Fruit fly (Drosophila melanogaster) whole organism, embryonic: ENCODE results near the gene CG31683.

ENCODE experiments used
- B-H2 ChIP-seq: fragments of 200-800 bp; sonication (Bioruptor generic); optimal IDR thresholded peaks from 2 replicates; lab custom pipeline; 2018; ENCODE audit warnings: missing biosample characterization, mild to moderate bottlenecking, missing genetic modification characterization
- BtbVII ChIP-seq: fragments of 200-800 bp; sonication (Bioruptor generic); optimal IDR thresholded peaks from 3 replicates; lab custom pipeline; 2017; ENCODE audit warnings: missing biosample characterization, mild to moderate bottlenecking, missing genetic modification characterization
- CG11093 ChIP-seq: fragments of 200-800 bp; sonication (Bioruptor generic); IDR thresholded peaks from 3 replicates; pipeline ENCODE4 v1.3.6; 2022; ENCODE audit warnings: missing biosample characterization, missing genetic modification characterization
- CG11456 ChIP-seq: fragments of 200-800 bp; sonication (Bioruptor generic); IDR thresholded peaks from 3 replicates; pipeline ENCODE4 v1.3.6; 2022; ENCODE audit warnings: missing biosample characterization, missing genetic modification characterization
- CG11695 ChIP-seq: fragments of 200-800 bp; sonication (Bioruptor generic); IDR thresholded peaks from 3 replicates; pipeline ENCODE4 v1.3.6; 2022; ENCODE audit warnings: missing biosample characterization, missing genetic modification characterization
- CG12744 ChIP-seq: fragments of 200-800 bp; sonication (Bioruptor generic); optimal IDR thresholded peaks from 2 replicates; lab custom pipeline; 2016; ENCODE audit warnings: missing biosample characterization, missing genetic modification characterization
- CG17186 ChIP-seq: fragments of 200-800 bp; sonication (Bioruptor generic); optimal IDR thresholded peaks from 3 replicates; lab custom pipeline; 2017; ENCODE audit warnings: missing biosample characterization, missing genetic modification reagents, missing genetic modification characterization
- CG17328 ChIP-seq: fragments of 200-800 bp; sonication (Bioruptor generic); IDR thresholded peaks from 2 replicates; pipeline ENCODE4 v1.3.6; 2022; ENCODE audit warnings: missing biosample characterization, missing genetic modification characterization
- CG17361 ChIP-seq: fragments of 200-800 bp; sonication (Bioruptor generic); IDR thresholded peaks from 3 replicates; pipeline ENCODE4 v1.3.6; 2022; ENCODE audit warnings: missing biosample characterization, missing genetic modification characterization
- CG1792 ChIP-seq: fragments of 200-800 bp; sonication (Bioruptor generic); optimal IDR thresholded peaks from 2 replicates; lab custom pipeline; 2016; ENCODE audit warnings: missing biosample characterization, missing genetic modification characterization
- CG2199 ChIP-seq: fragments of 200-800 bp; sonication (Bioruptor generic); IDR thresholded peaks from 3 replicates; pipeline ENCODE4 v1.3.6; 2022; ENCODE audit warnings: missing biosample characterization, missing genetic modification characterization
- CG30403 ChIP-seq: fragments of 200-800 bp; sonication (Bioruptor generic); optimal IDR thresholded peaks from 3 replicates; lab custom pipeline; 2016; ENCODE audit warnings: missing biosample characterization, missing genetic modification characterization
- CG3281 ChIP-seq: fragments of 200-800 bp; sonication (Bioruptor generic); optimal IDR thresholded peaks from 3 replicates; lab custom pipeline; 2017; ENCODE audit warnings: missing biosample characterization, mild to moderate bottlenecking, missing genetic modification characterization
- CG3847 ChIP-seq: fragments of 200-800 bp; sonication (Bioruptor generic); IDR thresholded peaks from 2 replicates; pipeline ENCODE4 v1.3.6; 2022; ENCODE audit warnings: missing biosample characterization, missing genetic modification characterization
- CG6813 ChIP-seq: fragments of 200-800 bp; sonication (Bioruptor generic); optimal IDR thresholded peaks from 2 replicates; lab custom pipeline; 2017; ENCODE audit warnings: missing biosample characterization, missing genetic modification characterization, mild to moderate bottlenecking, moderate library complexity, missing genetic modification reagents
- CG7372 ChIP-seq: fragments of 200-800 bp; sonication (Bioruptor generic); IDR thresholded peaks from 2 replicates; pipeline ENCODE4 v1.3.6; 2022; ENCODE audit warnings: missing biosample characterization, missing genetic modification characterization
- CG8290 ChIP-seq, 3 experiments: fragments of 200-800 bp; sonication (Bioruptor generic); optimal IDR thresholded peaks; 2 replicates each; lab custom pipeline; 2016 to 2019; ENCODE audit warnings: missing biosample characterization in 3 of 3, missing genetic modification characterization in 3 of 3, mild to moderate bottlenecking in 2 of 3, moderate library complexity in 1 of 3
- CG8924 ChIP-seq: fragments of 200-800 bp; optimal IDR thresholded peaks from 3 replicates; lab custom pipeline; 2019; ENCODE audit warnings: missing biosample characterization, mild to moderate bottlenecking, missing genetic modification characterization, moderate library complexity
- CG8944 ChIP-seq: fragments of 200-800 bp; sonication (Bioruptor generic); optimal IDR thresholded peaks from 3 replicates; lab custom pipeline; 2016; ENCODE audit warnings: missing biosample characterization, missing genetic modification characterization
- CG9727 ChIP-seq: fragments of 200-800 bp; sonication (Bioruptor generic); optimal IDR thresholded peaks from 3 replicates; lab custom pipeline; 2017; ENCODE audit warnings: missing biosample characterization, mild to moderate bottlenecking, missing genetic modification characterization
- D19A ChIP-seq: fragments of 200-800 bp; optimal IDR thresholded peaks from 3 replicates; lab custom pipeline; 2019; ENCODE audit warnings: missing biosample characterization, mild to moderate bottlenecking, missing genetic modification characterization, moderate library complexity
- D19B ChIP-seq: fragments of 200-800 bp; sonication (Bioruptor generic); optimal IDR thresholded peaks from 2 replicates; lab custom pipeline; 2017; ENCODE audit warnings: missing biosample characterization, mild to moderate bottlenecking, missing genetic modification characterization
- Doc2 ChIP-seq: fragments of 200-800 bp; sonication (Bioruptor generic); IDR thresholded peaks from 2 replicates; pipeline ENCODE4 v1.3.6; 2022; ENCODE audit warnings: missing biosample characterization, missing genetic modification characterization
- Ets97D ChIP-seq: fragments of 200-800 bp; sonication (Bioruptor generic); optimal IDR thresholded peaks from 3 replicates; lab custom pipeline; 2016; ENCODE audit warnings: missing biosample characterization, missing genetic modification characterization
- Kr ChIP-seq: fragments of 200-800 bp; sonication (Bioruptor generic); optimal IDR thresholded peaks from 2 replicates; lab custom pipeline; 2017; ENCODE audit warnings: missing biosample characterization, mild to moderate bottlenecking, missing genetic modification characterization
- NfI ChIP-seq: fragments of 200-800 bp; sonication (Bioruptor generic); optimal IDR thresholded peaks from 3 replicates; lab custom pipeline; 2018; ENCODE audit warnings: missing biosample characterization, mild to moderate bottlenecking, missing genetic modification characterization, moderate library complexity
- Ptx1 ChIP-seq: fragments of 200-800 bp; sonication (Bioruptor generic); IDR thresholded peaks from 2 replicates; pipeline ENCODE4 v1.3.6; 2022; ENCODE audit warnings: missing biosample characterization, missing genetic modification characterization
- Rx ChIP-seq: fragments of 200-800 bp; sonication (Bioruptor generic); IDR thresholded peaks from 2 replicates; pipeline ENCODE4 v1.3.6; 2022; ENCODE audit warnings: missing biosample characterization, missing genetic modification characterization
- Scr ChIP-seq: fragments of 200-800 bp; sonication (Bioruptor generic); IDR thresholded peaks from 2 replicates; pipeline ENCODE4 v1.3.6; 2022; ENCODE audit warnings: missing biosample characterization, missing genetic modification characterization; ENCODE audit not compliant: partially characterized antibody
- Sry-β ChIP-seq: fragments of 200-800 bp; sonication (Bioruptor generic); optimal IDR thresholded peaks from 2 replicates; lab custom pipeline; 2018; ENCODE audit warnings: missing biosample characterization, mild to moderate bottlenecking, missing genetic modification characterization, moderate library complexity
- abd-A ChIP-seq: fragments of 200-800 bp; sonication (Bioruptor generic); optimal IDR thresholded peaks from 3 replicates; lab custom pipeline; 2019; ENCODE audit warnings: missing biosample characterization, mild to moderate bottlenecking, missing genetic modification characterization, moderate library complexity
- al ChIP-seq: fragments of 200-800 bp; sonication (Bioruptor generic); IDR thresholded peaks from 2 replicates; pipeline ENCODE4 v1.3.6; 2022; ENCODE audit warnings: missing biosample characterization, missing genetic modification characterization
- amos ChIP-seq: fragments of 200-800 bp; sonication (Bioruptor generic); IDR thresholded peaks from 2 replicates; pipeline ENCODE4 v1.3.6; 2022; ENCODE audit warnings: missing biosample characterization, missing genetic modification characterization; ENCODE audit not compliant: partially characterized antibody
- bbx ChIP-seq: fragments of 200-800 bp; sonication (Bioruptor generic); IDR thresholded peaks from 2 replicates; pipeline ENCODE4 v1.3.6; 2022; ENCODE audit warnings: missing biosample characterization, missing genetic modification characterization; ENCODE audit not compliant: partially characterized antibody
- chinmo ChIP-seq: fragments of 200-800 bp; sonication (Bioruptor generic); IDR thresholded peaks from 4 replicates; pipeline ENCODE4 v1.3.6; 2022; ENCODE audit warnings: missing biosample characterization, missing genetic modification characterization; ENCODE audit not compliant: partially characterized antibody
- crol ChIP-seq: fragments of 200-800 bp; sonication (Bioruptor generic); IDR thresholded peaks from 2 replicates; pipeline ENCODE4 v1.3.6; 2022; ENCODE audit warnings: missing biosample characterization, missing genetic modification characterization
- dati ChIP-seq: fragments of 200-800 bp; sonication (Bioruptor generic); IDR thresholded peaks from 2 replicates; pipeline ENCODE4 v1.3.6; 2022; ENCODE audit warnings: missing biosample characterization, missing genetic modification characterization
- disco-r ChIP-seq: fragments of 200-800 bp; sonication (Bioruptor generic); optimal IDR thresholded peaks from 2 replicates; lab custom pipeline; 2016; ENCODE audit warnings: missing biosample characterization, missing genetic modification characterization
- dmrt99B ChIP-seq: fragments of 200-800 bp; sonication (Bioruptor generic); optimal IDR thresholded peaks from 2 replicates; lab custom pipeline; 2018; ENCODE audit warnings: missing biosample characterization, mild to moderate bottlenecking, missing genetic modification characterization, moderate library complexity
- esg ChIP-seq: fragments of 200-800 bp; sonication (Bioruptor generic); conservative IDR thresholded peaks from 2 replicates; pipeline ENCODE4 v1.3.6; 2022; ENCODE audit warnings: missing biosample characterization, missing genetic modification characterization
- ham ChIP-seq: fragments of 200-800 bp; sonication (Bioruptor generic); IDR thresholded peaks from 2 replicates; pipeline ENCODE4 v1.3.6; 2022; ENCODE audit warnings: missing biosample characterization, missing genetic modification characterization
- lmd ChIP-seq: fragments of 200-800 bp; sonication (Bioruptor generic); IDR thresholded peaks from 2 replicates; pipeline ENCODE4 v1.3.6; 2022; ENCODE audit warnings: missing biosample characterization, missing genetic modification characterization
- maf-S ChIP-seq: fragments of 200-800 bp; sonication (Bioruptor generic); optimal IDR thresholded peaks from 2 replicates; lab custom pipeline; 2016; ENCODE audit warnings: missing biosample characterization, missing genetic modification characterization
- oc ChIP-seq: fragments of 200-800 bp; sonication (Bioruptor generic); optimal IDR thresholded peaks from 2 replicates; lab custom pipeline; 2018; ENCODE audit warnings: missing biosample characterization, mild to moderate bottlenecking, missing genetic modification characterization, moderate library complexity
- phol ChIP-seq: fragments of 200-800 bp; sonication (Bioruptor generic); optimal IDR thresholded peaks from 3 replicates; lab custom pipeline; 2018; ENCODE audit warnings: missing biosample characterization, mild to moderate bottlenecking, missing genetic modification characterization, moderate library complexity
- seq ChIP-seq: fragments of 200-800 bp; sonication (Bioruptor generic); IDR thresholded peaks from 2 replicates; pipeline ENCODE4 v1.3.6; 2022; ENCODE audit warnings: missing biosample characterization, missing genetic modification characterization
- sima ChIP-seq: fragments of 200-800 bp; sonication (Bioruptor generic); optimal IDR thresholded peaks from 2 replicates; lab custom pipeline; 2016; ENCODE audit warnings: missing biosample characterization, missing genetic modification characterization
- so ChIP-seq: fragments of 200-800 bp; sonication (Bioruptor generic); IDR thresholded peaks from 3 replicates; pipeline ENCODE4 v1.3.6; 2022; ENCODE audit warnings: missing biosample characterization, missing genetic modification characterization
- trem ChIP-seq: fragments of 200-800 bp; optimal IDR thresholded peaks from 3 replicates; lab custom pipeline; 2019; ENCODE audit warnings: missing biosample characterization, mild to moderate bottlenecking, missing genetic modification characterization, moderate library complexity
- wor ChIP-seq: fragments of 200-800 bp; sonication (Bioruptor generic); IDR thresholded peaks from 2 replicates; pipeline ENCODE4 v1.3.6; 2022; ENCODE audit warnings: missing biosample characterization, missing genetic modification characterization

CG31683 gene

DNA sequence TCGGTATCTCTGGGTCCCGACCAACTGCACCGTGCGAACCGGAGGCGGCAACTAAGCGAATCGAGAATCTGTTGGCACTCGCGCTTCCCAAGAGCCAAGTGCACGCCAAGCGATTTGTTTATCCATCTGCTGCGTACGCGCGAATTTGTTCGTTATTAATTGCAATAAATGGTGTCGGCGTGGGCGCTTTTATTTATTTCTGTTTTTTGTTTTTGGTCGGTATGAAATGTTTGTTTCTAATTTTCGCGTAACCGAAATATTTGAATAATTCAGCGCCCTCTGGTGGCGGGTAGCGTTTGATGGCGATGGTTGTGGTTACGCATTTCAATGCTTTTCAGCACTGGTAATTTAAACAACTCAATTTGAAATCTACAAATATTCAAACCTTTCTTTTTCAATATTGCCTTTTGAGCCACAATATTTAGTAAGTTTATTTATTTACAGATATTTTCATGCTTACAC is 35.0 kb downstream of the CG31683 start, which contains the start of gene CG10947 (continued):
- peak; percentile 53 for TF ChIP-seq CG8944 (GFP tag; lab: Kevin White, UChicago)
- no peak for TF ChIP-seq wor (GFP tag; lab: Robert Waterston, UW)
- peak; percentile 36 for TF ChIP-seq Rx (GFP tag; lab: Robert Waterston, UW)
- TF ChIP-seq dati (GFP tag; lab: Robert Waterston, UW): no peak
- TF ChIP-seq so (GFP tag; lab: Robert Waterston, UW): peak; percentile 30; the same call in 1 of the 3 replicates
- TF ChIP-seq CG2199: 0 out of 3 replicates have a peak, but pooled peaks have one; percentile 24
- TF ChIP-seq sima (GFP tag; lab: Kevin White, UChicago): no peak
- TF ChIP-seq CG17361 (GFP tag; lab: Robert Waterston, UW): 0 out of 3 replicates have a peak, but pooled peaks have one; percentile 26
- TF ChIP-seq CG3847 (GFP tag; lab: Robert Waterston, UW): peak; percentile 76
- TF ChIP-seq CG6813 (GFP tag; lab: Kevin White, UChicago): peak; percentile 35
- TF ChIP-seq Kr (GFP tag; lab: Kevin White, UChicago): no peak
- peak; percentile 66 for TF ChIP-seq seq (GFP tag; lab: Robert Waterston, UW)
- TF ChIP-seq Ets97D (GFP tag; lab: Kevin White, UChicago): peak; percentile 57
- no peak for TF ChIP-seq ham (GFP tag; lab: Robert Waterston, UW)
- peak; percentile 14 for TF ChIP-seq BtbVII
- TF ChIP-seq CG11456 (GFP tag; lab: Robert Waterston, UW): peak; percentile 86
- TF ChIP-seq CG8924 (tag; lab: Kevin White, UChicago): peak; percentile 1
- peak; percentile 82 for TF ChIP-seq NfI (GFP tag; lab: Kevin White, UChicago)
- TF ChIP-seq abd-A (tag; lab: Kevin White, UChicago): no peak
- TF ChIP-seq D19A (tag; lab: Kevin White, UChicago): peak; percentile 10
- TF ChIP-seq maf-S (GFP tag; lab: Kevin White, UChicago): peak; percentile 68
- TF ChIP-seq crol (GFP tag; lab: Robert Waterston, UW): no peak
- peak; percentile 60 for TF ChIP-seq CG12744 (GFP tag; lab: Kevin White, UChicago)
- TF ChIP-seq D19B (GFP tag; lab: Kevin White, UChicago): peak; percentile 44
- no peak for TF ChIP-seq CG11093
- peak; percentile 65 for TF ChIP-seq CG1792
- peak; percentile 16 for TF ChIP-seq trem (tag; lab: Kevin White, UChicago)
- no peak for TF ChIP-seq Doc2 (GFP tag; lab: Robert Waterston, UW)
- TF ChIP-seq B-H2 (GFP tag; lab: Kevin White, UChicago): peak; percentile 75
- TF ChIP-seq CG17328 (GFP tag; lab: Robert Waterston, UW): peak; percentile 55; the same call in 1 of the 2 replicates
- peak; percentile 56 for TF ChIP-seq Ptx1 (GFP tag; lab: Robert Waterston, UW)
- TF ChIP-seq CG7372 (GFP tag; lab: Robert Waterston, UW): peak; percentile 43; the same call in 1 of the 2 replicates
- peak; percentile 41 for TF ChIP-seq phol (tag; lab: Kevin White, UChicago)
- TF ChIP-seq CG8290 (GFP tag; optimal IDR thresholded peaks at IDR 0.05; lab: Kevin White, UChicago): peak; percentile 64
- TF ChIP-seq CG8290 (tag; optimal IDR thresholded peaks at IDR 0.05; lab: Kevin White, UChicago): peak in 1 of 2 experiments; percentile 69
- peak; percentile 39 for TF ChIP-seq dmrt99B (tag; lab: Kevin White, UChicago)
- peak; percentile 50 for TF ChIP-seq CG3281 (GFP tag; lab: Kevin White, UChicago)
- TF ChIP-seq bbx: peak; percentile 73
- TF ChIP-seq oc: no peak
- peak; percentile 67 for TF ChIP-seq CG30403 (GFP tag; lab: Kevin White, UChicago)
- peak; percentile 59 for TF ChIP-seq Scr
- no peak for TF ChIP-seq esg
- no peak for TF ChIP-seq Sry-β (GFP tag; lab: Kevin White, UChicago)
- no peak for TF ChIP-seq al (GFP tag; lab: Robert Waterston, UW)
- TF ChIP-seq lmd (GFP tag; lab: Robert Waterston, UW): peak; percentile 66
- TF ChIP-seq chinmo (GFP tag; lab: Robert Waterston, UW): peak; percentile 52; the same call in 1 of the 4 replicates
- TF ChIP-seq amos (GFP tag; lab: Robert Waterston, UW): peak; percentile 69
- no peak for TF ChIP-seq CG17186 (GFP tag; lab: Kevin White, UChicago)
- peak; percentile 61 for TF ChIP-seq CG9727 (GFP tag; lab: Kevin White, UChicago)
- TF ChIP-seq disco-r: peak; percentile 21
- TF ChIP-seq CG11695 (GFP tag; lab: Robert Waterston, UW): peak; percentile 46; the same call in 1 of the 3 replicates
